Fruit fly (Drosophila melanogaster): ENCODE results near the gene CG9302.

DNA sequence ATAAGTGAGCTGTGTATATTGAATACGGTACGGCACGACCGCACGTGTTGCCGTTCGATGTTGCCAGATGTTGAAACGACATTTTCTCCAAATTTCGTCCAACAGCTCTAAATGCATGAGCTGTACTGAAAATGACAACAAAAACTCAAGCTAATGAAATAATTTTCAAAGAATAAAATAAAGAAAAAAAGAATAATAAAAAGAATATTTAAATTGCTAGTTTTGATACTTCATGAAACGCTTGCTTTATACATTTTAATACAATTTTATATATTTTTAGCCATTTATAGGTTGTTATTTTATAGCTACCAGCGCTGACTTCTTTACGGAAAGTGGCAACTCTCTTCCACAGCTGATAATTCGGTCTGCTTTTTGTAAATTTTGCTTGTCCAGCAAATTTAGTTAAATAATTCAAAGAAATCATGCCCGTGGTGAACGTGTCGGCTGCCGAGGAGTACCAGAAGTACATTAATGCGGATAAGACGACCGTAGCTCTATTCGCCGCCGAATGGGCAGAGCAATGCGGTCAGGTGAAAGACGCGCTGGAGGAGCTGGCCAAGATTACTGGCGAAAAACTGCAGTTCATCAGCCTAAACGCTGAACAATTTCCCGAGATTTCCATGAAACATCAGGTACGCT is 12.1 kb downstream of the CG9302 start, which contains the start of the genes Nnp-1 and Grx3:
- TF ChIP-seq h (GFP tag; optimal IDR thresholded peaks at IDR 0.05) (peak; percentile 1), CG9705 (GFP tag; optimal IDR thresholded peaks at IDR 0.05) (peak; percentile 54), dl (GFP tag; optimal IDR thresholded peaks at IDR 0.05; ENCODE audit: insufficient read depth in 1 of 2, partially characterized antibody in 2 of 2) (no peak), jim (GFP tag; optimal IDR thresholded peaks at IDR 0.05) (no peak), fru (GFP tag; optimal IDR thresholded peaks at IDR 0.05) (no peak)
